Worm (Caenorhabditis elegans): ENCODE data around the gene E02H4.5.

- no peak for TF ChIP-seq flt-1 (GFP tag; IDR thresholded peaks at IDR 0.05)
- TF ChIP-seq B0310.2 (tag; optimal IDR thresholded peaks at IDR 0.05), result no peak
- no peak for TF ChIP-seq ama-1 (optimal IDR thresholded peaks at IDR 0.05)
- no peak for TF ChIP-seq scrt-1 (GFP tag; IDR thresholded peaks at IDR 0.05)
Observed at ce11 chrX:14234932-14235331, 20.0 kb downstream of the E02H4.5 start, which contains the start of gene srg-37.

Measured in whole organism, early embryonic.